Fruit fly (Drosophila melanogaster): Measurements from ENCODE around the gene CG44013.

Gene CG44013

DNA sequence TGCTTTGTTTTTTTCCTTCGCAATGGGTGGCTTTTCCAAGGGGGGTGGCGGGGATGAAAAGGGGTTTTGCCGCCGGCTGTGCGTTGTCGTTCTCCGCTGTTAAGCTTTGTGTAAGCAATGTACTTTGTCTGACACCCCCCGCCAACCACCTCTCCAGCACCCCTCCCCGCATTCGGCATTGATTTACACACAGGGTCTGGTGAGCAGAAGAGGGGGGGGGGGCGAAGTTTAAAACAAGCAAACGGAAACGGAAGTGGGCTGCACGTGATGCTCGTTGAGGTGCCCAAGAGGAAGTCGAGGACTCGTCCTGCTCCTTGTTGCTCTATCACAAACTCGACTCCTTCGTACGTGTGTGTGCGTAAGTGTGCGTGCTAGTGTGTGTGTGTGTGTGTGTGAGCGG lies 7.4 kb upstream of the CG44013 start:
- TF ChIP-seq Pif1B (GFP tag; optimal IDR thresholded peaks at IDR 0.05) (no peak), EcR (GFP tag; optimal IDR thresholded peaks at IDR 0.05) (no peak), CG8159 (tag; optimal IDR thresholded peaks at IDR 0.05) (no peak), CG14655 (GFP tag; optimal IDR thresholded peaks at IDR 0.05) (no peak), Ets98B (GFP tag; IDR thresholded peaks at IDR 0.05) (no peak), rn (GFP tag; IDR thresholded peaks at IDR 0.05) (no peak), D1 (tag; optimal IDR thresholded peaks at IDR 0.05) (no peak), CG4496 (GFP tag; IDR thresholded peaks at IDR 0.05) (no peak), Snoo (tag; optimal IDR thresholded peaks at IDR 0.05) (no peak), CG17806 (tag; optimal IDR thresholded peaks at IDR 0.05) (no peak), CG10348 (GFP tag; IDR thresholded peaks at IDR 0.05) (no peak), CG13204 (GFP tag; optimal IDR thresholded peaks at IDR 0.05) (no peak), CG9948 (tag; optimal IDR thresholded peaks at IDR 0.05) (no peak), CG15710 (tag; optimal IDR thresholded peaks at IDR 0.05) (no peak)

DNA sequence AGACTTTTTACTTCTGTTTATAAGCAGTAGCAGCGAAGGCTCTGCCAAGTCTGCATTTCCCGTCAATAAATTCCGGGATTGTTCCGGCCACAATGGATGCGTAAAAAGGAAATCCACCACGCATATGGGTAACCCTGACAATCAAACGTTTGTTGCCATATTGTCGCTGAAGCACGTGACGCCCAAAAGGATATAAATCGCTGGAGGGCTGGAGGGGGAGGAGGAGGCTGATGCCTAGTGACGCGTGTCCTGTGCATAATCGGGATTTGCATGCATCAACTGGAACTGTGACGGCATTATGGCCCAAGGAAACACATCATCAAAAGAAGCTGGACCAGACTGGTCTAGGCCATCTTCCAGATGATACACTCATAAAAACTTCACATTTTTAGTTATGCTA lies 3.5 kb upstream of the CG44013 start:
- TF ChIP-seq CG15710 (tag; optimal IDR thresholded peaks at IDR 0.05): no peak
- no peak for TF ChIP-seq CG4496 (GFP tag; IDR thresholded peaks at IDR 0.05)
- TF ChIP-seq CG34367 (tag; optimal IDR thresholded peaks at IDR 0.05): no peak
- no peak for TF ChIP-seq Snoo (tag; optimal IDR thresholded peaks at IDR 0.05)
- TF ChIP-seq CG12605 (GFP tag; IDR thresholded peaks at IDR 0.05): no peak
- TF ChIP-seq CG8159 (tag; optimal IDR thresholded peaks at IDR 0.05): no peak
- TF ChIP-seq EcR (GFP tag; optimal IDR thresholded peaks at IDR 0.05): no peak
- TF ChIP-seq Pif1A (GFP tag; optimal IDR thresholded peaks at IDR 0.05): no peak
- no peak for TF ChIP-seq D1 (tag; optimal IDR thresholded peaks at IDR 0.05)
- no peak for TF ChIP-seq gl (tag; optimal IDR thresholded peaks at IDR 0.05)
- no peak for TF ChIP-seq CG10348 (GFP tag; IDR thresholded peaks at IDR 0.05)
- TF ChIP-seq Ets98B (GFP tag; IDR thresholded peaks at IDR 0.05): no peak
- no peak for TF ChIP-seq CG8301 (tag; optimal IDR thresholded peaks at IDR 0.05)
- TF ChIP-seq CG32121 (GFP tag; IDR thresholded peaks at IDR 0.05): no peak
- no peak for TF ChIP-seq CG14655 (GFP tag; optimal IDR thresholded peaks at IDR 0.05)
- no peak for TF ChIP-seq CG17806 (tag; optimal IDR thresholded peaks at IDR 0.05)
- no peak for TF ChIP-seq CG13204 (GFP tag; optimal IDR thresholded peaks at IDR 0.05)

dm6 chr3R:15512249-15512648 lies 2.5 kb upstream of the CG44013 start:
- TF ChIP-seq CG8301 (tag; optimal IDR thresholded peaks at IDR 0.05): no peak
- TF ChIP-seq Pif1B (GFP tag; optimal IDR thresholded peaks at IDR 0.05): no peak
- TF ChIP-seq fd96Ca (GFP tag; IDR thresholded peaks at IDR 0.05): no peak
- TF ChIP-seq CG12605 (GFP tag; IDR thresholded peaks at IDR 0.05): no peak
- TF ChIP-seq CG10348 (GFP tag; IDR thresholded peaks at IDR 0.05): no peak
- TF ChIP-seq CG14655 (GFP tag; optimal IDR thresholded peaks at IDR 0.05): no peak

dm6 chr3R:15508631-15509030 lies 1.1 kb downstream of the CG44013 start, which contains the start of gene CG44014:
Gene CG44014 (minus strand): TSS chr3R:15508886.
- TF ChIP-seq CG12605 (GFP tag; IDR thresholded peaks at IDR 0.05) (no peak), CG8159 (tag; optimal IDR thresholded peaks at IDR 0.05) (no peak), CG15710 (tag; optimal IDR thresholded peaks at IDR 0.05) (no peak), CG8301 (tag; optimal IDR thresholded peaks at IDR 0.05) (no peak), Pif1A (GFP tag; optimal IDR thresholded peaks at IDR 0.05) (no peak), CG32121 (GFP tag; IDR thresholded peaks at IDR 0.05) (no peak), EcR (GFP tag; optimal IDR thresholded peaks at IDR 0.05) (no peak), D1 (tag; optimal IDR thresholded peaks at IDR 0.05) (no peak), CG34367 (tag; optimal IDR thresholded peaks at IDR 0.05) (no peak), Ets98B (GFP tag; IDR thresholded peaks at IDR 0.05) (no peak), rn (GFP tag; IDR thresholded peaks at IDR 0.05) (no peak), Pif1B (GFP tag; optimal IDR thresholded peaks at IDR 0.05) (no peak), CG17806 (tag; optimal IDR thresholded peaks at IDR 0.05) (no peak), CG9948 (tag; optimal IDR thresholded peaks at IDR 0.05) (no peak)

- TF ChIP-seq gl (tag; optimal IDR thresholded peaks at IDR 0.05): no peak
These were observed 2.0 kb downstream of the CG44013 start for dm6 chr3R:15507760-15508159.

DNA sequence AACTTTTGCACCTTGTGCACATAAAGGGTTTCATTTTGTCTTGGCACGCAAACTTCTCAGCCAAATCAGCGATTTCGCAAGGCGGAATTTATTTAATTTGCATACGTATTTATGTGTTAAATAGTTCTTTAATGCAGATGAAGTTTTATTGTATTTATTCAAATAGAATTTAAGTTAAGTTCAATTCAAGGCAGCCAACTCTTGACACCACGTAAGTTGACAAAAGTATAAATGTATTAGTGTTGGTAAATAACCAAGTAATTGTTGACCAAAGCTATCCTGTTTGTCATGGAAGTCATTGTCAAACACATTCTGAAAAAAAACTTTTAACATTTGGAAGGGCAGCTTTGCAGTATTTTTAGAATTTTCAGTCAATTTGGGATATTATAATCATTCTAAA lies 15.4 kb downstream of the CG44013 start, which contains the start of gene maca:
maca (plus strand) TSS at position 301 of the 400 bp plus-strand sequence.
- no peak for TF ChIP-seq Ets98B (GFP tag; IDR thresholded peaks at IDR 0.05)
- TF ChIP-seq Pif1B (GFP tag; optimal IDR thresholded peaks at IDR 0.05): no peak
- no peak for TF ChIP-seq CG8301 (tag; optimal IDR thresholded peaks at IDR 0.05)
- TF ChIP-seq CG32121 (GFP tag; IDR thresholded peaks at IDR 0.05): no peak
- no peak for TF ChIP-seq CG8159 (tag; optimal IDR thresholded peaks at IDR 0.05)
- no peak for TF ChIP-seq rn (GFP tag; IDR thresholded peaks at IDR 0.05)
- no peak for TF ChIP-seq CG4496 (GFP tag; IDR thresholded peaks at IDR 0.05)
- no peak for TF ChIP-seq CG13204 (GFP tag; optimal IDR thresholded peaks at IDR 0.05)
- TF ChIP-seq Snoo (tag; optimal IDR thresholded peaks at IDR 0.05): no peak
- TF ChIP-seq CG12605 (GFP tag; IDR thresholded peaks at IDR 0.05): no peak
- TF ChIP-seq Pif1A (GFP tag; optimal IDR thresholded peaks at IDR 0.05): no peak
- TF ChIP-seq CG15710 (tag; optimal IDR thresholded peaks at IDR 0.05): no peak
- TF ChIP-seq D1 (tag; optimal IDR thresholded peaks at IDR 0.05): no peak
- no peak for TF ChIP-seq CG10348 (GFP tag; IDR thresholded peaks at IDR 0.05)
- TF ChIP-seq fd96Ca (GFP tag; IDR thresholded peaks at IDR 0.05): no peak
- no peak for TF ChIP-seq CG9948 (tag; optimal IDR thresholded peaks at IDR 0.05)
- TF ChIP-seq CG14655 (GFP tag; optimal IDR thresholded peaks at IDR 0.05): no peak
- no peak for TF ChIP-seq CG17806 (tag; optimal IDR thresholded peaks at IDR 0.05)
- no peak for TF ChIP-seq EcR (GFP tag; optimal IDR thresholded peaks at IDR 0.05)

DNA sequence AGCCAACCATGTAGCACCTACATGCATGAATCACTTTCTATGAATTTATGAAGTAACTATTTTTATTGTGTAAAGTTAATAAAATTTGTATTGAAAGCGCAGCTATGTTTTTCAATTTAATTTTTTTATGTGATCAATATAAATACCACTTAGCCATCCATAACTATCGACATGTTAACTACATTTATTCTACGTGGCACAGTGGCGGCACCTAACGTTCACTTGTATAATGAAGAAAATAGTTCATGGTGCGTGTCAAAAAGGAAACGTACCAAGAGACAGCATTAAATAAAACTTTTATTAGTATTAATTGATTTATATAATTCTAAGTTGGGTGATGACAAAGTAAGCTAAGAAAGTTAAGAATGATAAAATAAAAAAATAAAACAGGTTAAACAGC lies 16.5 kb downstream of the CG44013 start:
- TF ChIP-seq CG34367 (tag; optimal IDR thresholded peaks at IDR 0.05): no peak
- no peak for TF ChIP-seq Pif1B (GFP tag; optimal IDR thresholded peaks at IDR 0.05)
- no peak for TF ChIP-seq CG12605 (GFP tag; IDR thresholded peaks at IDR 0.05)
- no peak for TF ChIP-seq D1 (tag; optimal IDR thresholded peaks at IDR 0.05)
- TF ChIP-seq CG8301 (tag; optimal IDR thresholded peaks at IDR 0.05): no peak
- TF ChIP-seq Snoo (tag; optimal IDR thresholded peaks at IDR 0.05): no peak
- no peak for TF ChIP-seq Pif1A (GFP tag; optimal IDR thresholded peaks at IDR 0.05)
- TF ChIP-seq EcR (GFP tag; optimal IDR thresholded peaks at IDR 0.05): no peak
- TF ChIP-seq CG4496 (GFP tag; IDR thresholded peaks at IDR 0.05): no peak
- no peak for TF ChIP-seq CG15710 (tag; optimal IDR thresholded peaks at IDR 0.05)
- no peak for TF ChIP-seq CG17806 (tag; optimal IDR thresholded peaks at IDR 0.05)
- no peak for TF ChIP-seq rn (GFP tag; IDR thresholded peaks at IDR 0.05)
- TF ChIP-seq gl (tag; optimal IDR thresholded peaks at IDR 0.05): no peak
- TF ChIP-seq CG10348 (GFP tag; IDR thresholded peaks at IDR 0.05): no peak
- TF ChIP-seq Ets98B (GFP tag; IDR thresholded peaks at IDR 0.05): no peak
- TF ChIP-seq CG8159 (tag; optimal IDR thresholded peaks at IDR 0.05): no peak
- TF ChIP-seq CG9948 (tag; optimal IDR thresholded peaks at IDR 0.05): no peak
- TF ChIP-seq CG32121 (GFP tag; IDR thresholded peaks at IDR 0.05): no peak
